Worm (Caenorhabditis elegans): ENCODE data around the gene cyp-33C6.

DNA sequence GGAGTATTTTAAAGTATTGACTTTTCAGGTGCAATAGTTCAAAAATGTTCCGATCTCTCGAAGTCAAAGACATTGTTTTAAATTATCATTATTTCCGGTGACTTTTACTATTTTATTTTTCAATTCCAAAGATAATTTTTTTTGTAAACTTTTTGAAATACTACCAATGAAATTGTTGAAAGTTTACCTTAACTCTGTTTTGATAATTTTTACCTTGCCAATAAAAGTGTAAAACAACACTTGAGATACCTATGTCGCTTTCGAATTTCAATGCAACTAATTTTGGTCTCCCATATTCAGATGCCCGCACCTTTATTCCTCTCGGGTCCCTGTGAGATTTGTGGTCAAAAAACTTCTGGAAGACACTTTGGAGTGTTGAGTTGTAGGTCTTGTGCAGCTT lies 24.1 kb downstream of the cyp-33C6 start, which contains the start of gene nhr-103:
- TF ChIP-seq ceh-13 (GFP tag; optimal IDR thresholded peaks at IDR 0.05) (no peak), ama-1 (optimal IDR thresholded peaks at IDR 0.05) (no peak), flt-1 (GFP tag; IDR thresholded peaks at IDR 0.05) (no peak), hnd-1 (tag; optimal IDR thresholded peaks at IDR 0.05) (no peak), sea-1 (GFP tag; conservative IDR thresholded peaks at IDR 0.05) (no peak), scrt-1 (GFP tag; IDR thresholded peaks at IDR 0.05) (no peak), hmbx-1 (tag; optimal IDR thresholded peaks at IDR 0.05) (no peak), pes-1 (GFP tag; IDR thresholded peaks at IDR 0.05) (no peak)
